Fruit fly (Drosophila melanogaster) whole organism, embryonic: ENCODE measurements around the gene lectin-24A.

Experiments used
- CG10147 ChIP-seq: fragments of 200-800 bp; sonication (Bioruptor generic); optimal IDR thresholded peaks from 2 replicates; lab custom pipeline; 2019; ENCODE audit warnings: missing biosample characterization, mild to moderate bottlenecking, missing genetic modification characterization, moderate library complexity
- CG10959 ChIP-seq: fragments of 200-800 bp; sonication (Bioruptor generic); IDR thresholded peaks from 2 replicates; pipeline ENCODE4 v1.3.6; 2022; ENCODE audit warnings: missing biosample characterization, missing genetic modification characterization
- CG12219 ChIP-seq: fragments of 200-800 bp; sonication (Bioruptor generic); optimal IDR thresholded peaks from 3 replicates; lab custom pipeline; 2018; ENCODE audit warnings: missing biosample characterization, mild to moderate bottlenecking, missing genetic modification characterization
- CG12236 ChIP-seq: fragments of 200-800 bp; sonication (Bioruptor generic); optimal IDR thresholded peaks from 2 replicates; lab custom pipeline; 2016; ENCODE audit warnings: missing biosample characterization, missing genetic modification characterization
- CG12391 ChIP-seq: fragments of 200-800 bp; sonication (Bioruptor generic); optimal IDR thresholded peaks from 3 replicates; lab custom pipeline; 2018; ENCODE audit warnings: missing biosample characterization, mild to moderate bottlenecking, missing genetic modification characterization, moderate library complexity
- CG15073 ChIP-seq: fragments of 200-800 bp; sonication (Bioruptor generic); optimal IDR thresholded peaks from 2 replicates; lab custom pipeline; 2016; ENCODE audit warnings: missing biosample characterization, missing genetic modification characterization
- CG1603 ChIP-seq: fragments of 200-800 bp; sonication (Bioruptor generic); optimal IDR thresholded peaks from 2 replicates; lab custom pipeline; 2019; ENCODE audit warnings: missing biosample characterization, mild to moderate bottlenecking, missing genetic modification characterization, moderate library complexity
- CG17802 ChIP-seq: fragments of 200-800 bp; sonication (Bioruptor generic); optimal IDR thresholded peaks from 2 replicates; lab custom pipeline; 2018; ENCODE audit warnings: missing biosample characterization, mild to moderate bottlenecking, missing genetic modification characterization, moderate library complexity
- CG18262 ChIP-seq: fragments of 200-800 bp; optimal IDR thresholded peaks from 3 replicates; lab custom pipeline; 2019; ENCODE audit warnings: missing biosample characterization, mild to moderate bottlenecking, missing genetic modification characterization, moderate library complexity
- CG18476 ChIP-seq: fragments of 200-800 bp; sonication (Bioruptor generic); optimal IDR thresholded peaks from 2 replicates; lab custom pipeline; 2016; ENCODE audit warnings: missing biosample characterization, mild to moderate bottlenecking, missing genetic modification characterization
- CG30403 ChIP-seq: fragments of 200-800 bp; sonication (Bioruptor generic); optimal IDR thresholded peaks from 3 replicates; lab custom pipeline; 2016; ENCODE audit warnings: missing biosample characterization, missing genetic modification characterization
- CG31441 ChIP-seq: fragments of 200-800 bp; sonication (Bioruptor generic); IDR thresholded peaks from 2 replicates; pipeline ENCODE4 v1.3.6; 2022; ENCODE audit warnings: missing biosample characterization, missing genetic modification characterization
- CG42726 ChIP-seq: fragments of 200-800 bp; sonication (Bioruptor generic); IDR thresholded peaks from 2 replicates; pipeline ENCODE4 v1.3.6; 2022; ENCODE audit warnings: missing biosample characterization, missing genetic modification characterization; ENCODE audit not compliant: partially characterized antibody
- CG4360 ChIP-seq: fragments of 200-800 bp; sonication (Bioruptor generic); IDR thresholded peaks from 2 replicates; pipeline ENCODE4 v1.3.6; 2022; ENCODE audit warnings: missing biosample characterization, missing genetic modification characterization
- CG43689 ChIP-seq: fragments of 200-800 bp; sonication (Bioruptor generic); IDR thresholded peaks from 2 replicates; pipeline ENCODE4 v1.3.6; 2022; ENCODE audit warnings: missing biosample characterization, missing genetic modification characterization
- CG6254 ChIP-seq: fragments of 200-800 bp; sonication (Bioruptor generic); optimal IDR thresholded peaks from 3 replicates; lab custom pipeline; 2017; ENCODE audit warnings: mild to moderate bottlenecking, missing biosample characterization, missing genetic modification reagents, missing genetic modification characterization
- CG6689 ChIP-seq: fragments of 200-800 bp; sonication (Bioruptor generic); IDR thresholded peaks from 2 replicates; pipeline ENCODE4 v1.3.6; 2022; ENCODE audit warnings: missing biosample characterization, missing genetic modification characterization
- CG7271 ChIP-seq: fragments of 200-800 bp; sonication (Bioruptor generic); optimal IDR thresholded peaks from 2 replicates; lab custom pipeline; 2018; ENCODE audit warnings: missing biosample characterization, mild to moderate bottlenecking, missing genetic modification characterization, moderate library complexity
- CG7357 ChIP-seq: fragments of 200-800 bp; sonication (Bioruptor generic); IDR thresholded peaks from 3 replicates; pipeline ENCODE4 v1.3.6; 2022; ENCODE audit warnings: missing biosample characterization, missing genetic modification characterization
- CG7372 ChIP-seq: fragments of 200-800 bp; sonication (Bioruptor generic); IDR thresholded peaks from 2 replicates; pipeline ENCODE4 v1.3.6; 2022; ENCODE audit warnings: missing biosample characterization, missing genetic modification characterization
- CG8388 ChIP-seq: fragments of 200-800 bp; sonication (Bioruptor generic); optimal IDR thresholded peaks from 2 replicates; lab custom pipeline; 2019; ENCODE audit warnings: missing biosample characterization, mild to moderate bottlenecking, missing genetic modification characterization, moderate library complexity
- CG8765 ChIP-seq: fragments of 200-800 bp; sonication (Bioruptor generic); IDR thresholded peaks from 2 replicates; pipeline ENCODE4 v1.3.6; 2022; ENCODE audit warnings: missing biosample characterization, missing genetic modification characterization
- Chrac-16 ChIP-seq: fragments of 200-800 bp; sonication (Bioruptor generic); optimal IDR thresholded peaks from 3 replicates; lab custom pipeline; 2016; ENCODE audit warnings: missing biosample characterization, missing genetic modification characterization
- CoRest ChIP-seq: fragments of 200-800 bp; sonication (Bioruptor generic); optimal IDR thresholded peaks from 3 replicates; lab custom pipeline; 2018; ENCODE audit warnings: missing biosample characterization, mild to moderate bottlenecking, missing genetic modification characterization, moderate library complexity
- D ChIP-seq, 2 experiments: fragments of 200-800 bp in 1 of 2; fragments of >200 bp in 1 of 2; sonication (Bioruptor generic) in 1 of 2; optimal IDR thresholded peaks; 2 replicates in 1 of 2; 3 replicates in 1 of 2; lab custom pipeline; 2017; ENCODE audit warnings: mild to moderate bottlenecking in 1 of 2, missing biosample characterization in 1 of 2, missing genetic modification characterization in 1 of 2, missing genetic modification reagents in 1 of 2
- D19A ChIP-seq: fragments of 200-800 bp; optimal IDR thresholded peaks from 3 replicates; lab custom pipeline; 2019; ENCODE audit warnings: missing biosample characterization, mild to moderate bottlenecking, missing genetic modification characterization, moderate library complexity
- Ets65A ChIP-seq: fragments of 200-800 bp; sonication (Bioruptor generic); peaks from one replicate; lab custom pipeline; 2016; ENCODE audit warnings: missing biosample characterization, missing genetic modification characterization
- Gug ChIP-seq: fragments of 200-800 bp; sonication (Bioruptor generic); IDR thresholded peaks from 4 replicates; pipeline ENCODE4 v1.3.6; 2022; ENCODE audit warnings: missing biosample characterization, missing genetic modification characterization
- HLH3B ChIP-seq: fragments of 200-800 bp; sonication (Bioruptor generic); IDR thresholded peaks from 2 replicates; pipeline ENCODE4 v1.3.6; 2022; ENCODE audit warnings: missing biosample characterization, missing genetic modification characterization
- Myb ChIP-seq: fragments of 200-800 bp; sonication (Bioruptor generic); optimal IDR thresholded peaks from 2 replicates; lab custom pipeline; 2016; ENCODE audit warnings: missing biosample characterization, missing genetic modification characterization
- Rx ChIP-seq: fragments of 200-800 bp; sonication (Bioruptor generic); IDR thresholded peaks from 2 replicates; pipeline ENCODE4 v1.3.6; 2022; ENCODE audit warnings: missing biosample characterization, missing genetic modification characterization
- amos ChIP-seq: fragments of 200-800 bp; sonication (Bioruptor generic); IDR thresholded peaks from 2 replicates; pipeline ENCODE4 v1.3.6; 2022; ENCODE audit warnings: missing biosample characterization, missing genetic modification characterization; ENCODE audit not compliant: partially characterized antibody
- ara ChIP-seq: fragments of 200-800 bp; sonication (Bioruptor generic); IDR thresholded peaks from 2 replicates; pipeline ENCODE4 v1.3.6; 2022; ENCODE audit warnings: missing biosample characterization, missing genetic modification characterization
- ato ChIP-seq: fragments of 200-800 bp; sonication (Bioruptor generic); IDR thresholded peaks from 2 replicates; pipeline ENCODE4 v1.3.6; 2022; ENCODE audit warnings: missing biosample characterization, missing genetic modification characterization; ENCODE audit not compliant: partially characterized antibody
- dmrt11E ChIP-seq: fragments of 200-800 bp; sonication (Bioruptor generic); optimal IDR thresholded peaks from 3 replicates; lab custom pipeline; 2018; ENCODE audit warnings: missing biosample characterization, mild to moderate bottlenecking, missing genetic modification characterization, moderate library complexity
- eyg ChIP-seq: fragments of 200-800 bp; sonication (Bioruptor generic); optimal IDR thresholded peaks from 3 replicates; lab custom pipeline; 2016; ENCODE audit warnings: missing biosample characterization, missing genetic modification characterization
- gem ChIP-seq: fragments of 200-800 bp; sonication (Bioruptor generic); optimal IDR thresholded peaks from 2 replicates; lab custom pipeline; 2019; ENCODE audit warnings: missing biosample characterization, mild to moderate bottlenecking, missing genetic modification characterization, moderate library complexity
- gro ChIP-seq: fragments of 200-800 bp; sonication (Bioruptor generic); optimal IDR thresholded peaks from 2 replicates; lab custom pipeline; 2016; ENCODE audit warnings: missing biosample characterization, missing genetic modification characterization
- gsb-n ChIP-seq: fragments of 200-800 bp; sonication (Bioruptor generic); optimal IDR thresholded peaks from 3 replicates; lab custom pipeline; 2018; ENCODE audit warnings: missing biosample characterization, mild to moderate bottlenecking, missing genetic modification characterization
- jing ChIP-seq: fragments of 200-800 bp; sonication (Bioruptor generic); optimal IDR thresholded peaks from 2 replicates; lab custom pipeline; 2018; ENCODE audit warnings: missing biosample characterization, mild to moderate bottlenecking, missing genetic modification characterization
- jumu ChIP-seq: fragments of 200-800 bp; sonication (Bioruptor generic); optimal IDR thresholded peaks from 3 replicates; lab custom pipeline; 2016; ENCODE audit warnings: missing biosample characterization, missing genetic modification characterization
- kay ChIP-seq: fragments of 200-800 bp; sonication (Bioruptor generic); optimal IDR thresholded peaks from 2 replicates; lab custom pipeline; 2016; ENCODE audit warnings: missing biosample characterization, missing genetic modification characterization
- mam ChIP-seq: fragments of 200-800 bp; sonication (Bioruptor generic); optimal IDR thresholded peaks from 3 replicates; lab custom pipeline; 2016; ENCODE audit warnings: missing biosample characterization, missing genetic modification characterization
- nau ChIP-seq: fragments of 200-800 bp; sonication (Bioruptor generic); optimal IDR thresholded peaks from 3 replicates; lab custom pipeline; 2017; ENCODE audit warnings: missing biosample characterization, mild to moderate bottlenecking, missing genetic modification characterization, missing genetic modification reagents
- sens ChIP-seq: fragments of 200-800 bp; sonication (Bioruptor generic); peaks from one replicate; lab custom pipeline; 2016; ENCODE audit warnings: missing biosample characterization, missing genetic modification characterization
- seq ChIP-seq: fragments of 200-800 bp; sonication (Bioruptor generic); IDR thresholded peaks from 2 replicates; pipeline ENCODE4 v1.3.6; 2022; ENCODE audit warnings: missing biosample characterization, missing genetic modification characterization
- tap ChIP-seq: fragments of 200-800 bp; optimal IDR thresholded peaks from 3 replicates; lab custom pipeline; 2019; ENCODE audit warnings: missing biosample characterization, mild to moderate bottlenecking, missing genetic modification characterization, moderate library complexity
- tna ChIP-seq: fragments of 200-800 bp; sonication (Bioruptor generic); IDR thresholded peaks from 2 replicates; pipeline ENCODE4 v1.3.6; 2022; ENCODE audit warnings: missing biosample characterization, missing genetic modification characterization; ENCODE audit not compliant: partially characterized antibody
- trem ChIP-seq: fragments of 200-800 bp; optimal IDR thresholded peaks from 3 replicates; lab custom pipeline; 2019; ENCODE audit warnings: missing biosample characterization, mild to moderate bottlenecking, missing genetic modification characterization, moderate library complexity
- zen ChIP-seq: fragments of 200-800 bp; sonication (Bioruptor generic); optimal IDR thresholded peaks from 3 replicates; lab custom pipeline; 2018; ENCODE audit warnings: missing biosample characterization, mild to moderate bottlenecking, missing genetic modification characterization, moderate library complexity

Gene lectin-24A

dm6 chr2L:3675770-3676169, 41.8 kb downstream of the lectin-24A start (continued):
- TF ChIP-seq sens (GFP tag; lab: Kevin White, UChicago) (peak; percentile 89), CG43689 (GFP tag; lab: Robert Waterston, UW) (no peak), Ets65A (peak; percentile 77), CG18262 (tag; lab: Kevin White, UChicago) (peak; percentile 53), gem (peak; percentile 55), D (optimal IDR thresholded peaks at IDR 0.05; lab: Kevin White, UChicago) (no peak), D (GFP tag; optimal IDR thresholded peaks at IDR 0.05; lab: Kevin White, UChicago) (peak; percentile 40), CG7271 (tag; lab: Kevin White, UChicago) (no peak), jing (GFP tag; lab: Kevin White, UChicago) (peak; percentile 33), kay (no peak), zen (peak; percentile 64), eyg (GFP tag; lab: Kevin White, UChicago) (no peak), tna (GFP tag; lab: Robert Waterston, UW) (no peak), trem (tag; lab: Kevin White, UChicago) (no peak), CG4360 (no peak), CG6254 (GFP tag; lab: Kevin White, UChicago) (peak; percentile 32), mam (GFP tag; lab: Kevin White, UChicago) (no peak), CG6689 (GFP tag; lab: Robert Waterston, UW) (peak; percentile 42), amos (GFP tag; lab: Robert Waterston, UW) (no peak), CoRest (peak; percentile 6), CG12391 (tag; lab: Kevin White, UChicago) (peak; percentile 29), seq (GFP tag; lab: Robert Waterston, UW) (no peak), HLH3B (GFP tag; lab: Robert Waterston, UW) (0 out of 2 replicates have a peak, but pooled peaks have one; percentile 17), CG1603 (tag; lab: Kevin White, UChicago) (peak; percentile 57), CG7357 (GFP tag; lab: Robert Waterston, UW) (peak; percentile 37; the same call in 1 of the 3 replicates), Chrac-16 (GFP tag; lab: Kevin White, UChicago) (peak; percentile 24), dmrt11E (tag; lab: Kevin White, UChicago) (peak; percentile 67), tap (tag; lab: Kevin White, UChicago) (peak; percentile 11), Rx (peak; percentile 42; the same call in 1 of the 2 replicates), jumu (GFP tag; lab: Kevin White, UChicago) (no peak), D19A (tag; lab: Kevin White, UChicago) (peak; percentile 25), CG42726 (GFP tag; lab: Robert Waterston, UW) (no peak), CG10147 (GFP tag; lab: Kevin White, UChicago) (no peak), CG10959 (peak; percentile 55), CG12219 (GFP tag; lab: Kevin White, UChicago) (peak; percentile 26), CG18476 (GFP tag; lab: Kevin White, UChicago) (no peak), CG8388 (peak; percentile 39), CG31441 (GFP tag; lab: Robert Waterston, UW) (peak; percentile 48; the same call in 1 of the 2 replicates), ato (GFP tag; lab: Robert Waterston, UW) (no peak), gsb-n (tag; lab: Kevin White, UChicago) (peak; percentile 35), CG30403 (GFP tag; lab: Kevin White, UChicago) (peak; percentile 10), CG7372 (GFP tag; lab: Robert Waterston, UW) (0 out of 2 replicates have a peak, but pooled peaks have one; percentile 34), nau (GFP tag; lab: Kevin White, UChicago) (no peak), gro (GFP tag; lab: Kevin White, UChicago) (no peak), Myb (GFP tag; lab: Kevin White, UChicago) (no peak), CG15073 (GFP tag; lab: Kevin White, UChicago) (no peak), CG17802 (tag; lab: Kevin White, UChicago) (peak; percentile 15), Gug (GFP tag; lab: Robert Waterston, UW) (no peak), CG8765 (GFP tag; lab: Robert Waterston, UW) (peak; percentile 55; the same call in 1 of the 2 replicates), CG12236 (no peak), ara (peak; percentile 49; the same call in 1 of the 2 replicates)
